Worm (Caenorhabditis elegans): Measurements from ENCODE around the gene F10E9.5.

ce11 chrIII:8320183-8320582 is 12.8 kb downstream of the F10E9.5 start, which contains the start of gene F10E9.10:
- TF ChIP-seq odd-2 (tag; optimal IDR thresholded peaks at IDR 0.05) (no peak), fkh-10 (GFP tag; optimal IDR thresholded peaks at IDR 0.05) (no peak)
